Worm (Caenorhabditis elegans) whole organism, young adult: Measurements from ENCODE around the gene F46C5.2.

Source experiments
- B0019.2 ChIP-seq: fragments of 200-800 bp; sonication (Bioruptor generic); conservative IDR thresholded peaks from 2 replicates; pipeline ENCODE4 v1.3.6; 2022; ENCODE audit warnings: missing genetic modification reagents, missing genetic modification characterization, missing compliant biosample characterization
- B0336.3 ChIP-seq: fragments of 200-800 bp; sonication (Bioruptor generic); IDR thresholded peaks from 2 replicates; pipeline ENCODE4 v1.3.6; 2022; ENCODE audit warnings: missing genetic modification characterization, missing compliant biosample characterization
- F22D6.2 ChIP-seq: sonication (generic microtip); optimal IDR thresholded peaks from 2 replicates; lab custom pipeline; 2016; ENCODE audit warnings: mild to moderate bottlenecking, missing genetic modification characterization, missing compliant biosample characterization
- F39B2.1 ChIP-seq: fragments of 200-800 bp; sonication (Bioruptor generic); IDR thresholded peaks from 2 replicates; pipeline ENCODE4 v1.3.6; 2022; ENCODE audit warnings: missing genetic modification reagents, missing genetic modification characterization, missing compliant biosample characterization
- F49E8.2 ChIP-seq: sonication (generic microtip); optimal IDR thresholded peaks from 3 replicates; lab custom pipeline; 2017; ENCODE audit warnings: missing genetic modification characterization, mild to moderate bottlenecking, missing compliant biosample characterization, antibody characterized with exemption, moderate library complexity; ENCODE audit not compliant: insufficient read depth
- F52B5.7 ChIP-seq: sonication (generic microtip); optimal IDR thresholded peaks from 2 replicates; lab custom pipeline; 2016; ENCODE audit warnings: mild to moderate bottlenecking, missing genetic modification characterization, missing compliant biosample characterization
- Y53F4B.3 ChIP-seq: fragments of 200-800 bp; sonication (Bioruptor generic); IDR thresholded peaks from 2 replicates; pipeline ENCODE4 v1.3.6; 2022; ENCODE audit warnings: missing genetic modification reagents, missing genetic modification characterization, missing compliant biosample characterization
- Y53G8AR.9 ChIP-seq: fragments of 200-800 bp; sonication (Bioruptor generic); conservative IDR thresholded peaks from 2 replicates; pipeline ENCODE4 v1.3.6; 2022; ENCODE audit warnings: missing genetic modification reagents, missing genetic modification characterization, missing compliant biosample characterization
- ZK185.1 ChIP-seq: sonication (generic microtip); optimal IDR thresholded peaks from 2 replicates; lab custom pipeline; 2016; ENCODE audit warnings: mild to moderate bottlenecking, missing genetic modification characterization, missing compliant biosample characterization; ENCODE audit not compliant: poor library complexity, severe bottlenecking
- akir-1 ChIP-seq: fragments of 200-800 bp; sonication (Bioruptor generic); optimal IDR thresholded peaks from 2 replicates; lab custom pipeline; 2018; ENCODE audit warnings: mild to moderate bottlenecking, missing genetic modification characterization, moderate library complexity, missing compliant biosample characterization
- ama-1 ChIP-seq, 3 experiments: fragments of 150-350 bp in 1 of 3; sonication (generic microtip) in 2 of 3; optimal IDR thresholded peaks; 2 replicates each; lab custom pipeline; 2014 to 2018; ENCODE audit warnings: missing biosample characterization in 2 of 3, missing genetic modification characterization in 2 of 3, missing genetic modification reagents in 2 of 3
- athp-1 ChIP-seq: sonication (generic microtip); optimal IDR thresholded peaks from 2 replicates; lab custom pipeline; 2017; ENCODE audit warnings: mild to moderate bottlenecking, missing genetic modification characterization, missing compliant biosample characterization
- attf-3 ChIP-seq: fragments of 200-800 bp; sonication (Bioruptor generic); conservative IDR thresholded peaks from 2 replicates; pipeline ENCODE4 v1.3.6; 2022; ENCODE audit warnings: missing genetic modification reagents, missing genetic modification characterization, missing compliant biosample characterization
- attf-5 ChIP-seq: fragments of 200-800 bp; sonication (Bioruptor generic); optimal IDR thresholded peaks from 2 replicates; lab custom pipeline; 2018; ENCODE audit warnings: mild to moderate bottlenecking, missing genetic modification characterization, missing compliant biosample characterization
- bed-2 ChIP-seq: fragments of 200-800 bp; sonication (Bioruptor generic); IDR thresholded peaks from 2 replicates; pipeline ENCODE4 v1.3.6; 2022; ENCODE audit warnings: missing genetic modification reagents, missing genetic modification characterization, missing compliant biosample characterization
- ceh-27 ChIP-seq: fragments of 200-800 bp; sonication (Bioruptor generic); optimal IDR thresholded peaks from 2 replicates; lab custom pipeline; 2018; ENCODE audit warnings: mild to moderate bottlenecking, missing genetic modification characterization, moderate library complexity, missing compliant biosample characterization
- chd-7 ChIP-seq: sonication (generic microtip); optimal IDR thresholded peaks from 2 replicates; lab custom pipeline; 2016; ENCODE audit warnings: mild to moderate bottlenecking, missing genetic modification characterization, moderate library complexity, missing compliant biosample characterization
- ekl-4 ChIP-seq: fragments of 200-800 bp; sonication (Bioruptor generic); IDR thresholded peaks from 2 replicates; pipeline ENCODE4 v1.3.6; 2022; ENCODE audit warnings: missing genetic modification reagents, missing genetic modification characterization, missing compliant biosample characterization
- fkh-3 ChIP-seq: sonication (generic microtip); optimal IDR thresholded peaks from 2 replicates; lab custom pipeline; 2016; ENCODE audit warnings: mild to moderate bottlenecking, missing genetic modification characterization, missing compliant biosample characterization
- hlh-12 ChIP-seq: sonication (generic microtip); optimal IDR thresholded peaks from 2 replicates; lab custom pipeline; 2016; ENCODE audit warnings: missing genetic modification characterization, missing compliant biosample characterization
- hlh-26 ChIP-seq: fragments of 200-800 bp; sonication (Bioruptor generic); conservative IDR thresholded peaks from 2 replicates; pipeline ENCODE4 v1.3.6; 2022; ENCODE audit warnings: missing genetic modification reagents, missing genetic modification characterization, missing compliant biosample characterization
- hmg-1.2 ChIP-seq: fragments of 200-800 bp; sonication (Bioruptor generic); IDR thresholded peaks from 2 replicates; pipeline ENCODE4 v1.3.6; 2022; ENCODE audit warnings: missing genetic modification reagents, missing genetic modification characterization, missing compliant biosample characterization
- hrde-1 ChIP-seq: sonication (generic microtip); optimal IDR thresholded peaks from 2 replicates; lab custom pipeline; 2016; ENCODE audit warnings: missing genetic modification characterization, mild to moderate bottlenecking, missing compliant biosample characterization, moderate library complexity, missing genotype, missing genetic modification reagents, borderline replicate concordance
- lin-35 ChIP-seq, 3 experiments: fragments of 150-350 bp in 2 of 3; sonication (generic microtip) in 1 of 3; optimal IDR thresholded peaks; 2 replicates each; lab custom pipeline; 2014 to 2018; ENCODE audit warnings: missing biosample characterization in 3 of 3, missing genetic modification characterization in 3 of 3, missing genetic modification reagents in 3 of 3
- lin-54 ChIP-seq: fragments of 200-800 bp; sonication (Bioruptor generic); optimal IDR thresholded peaks from 2 replicates; lab custom pipeline; 2018; ENCODE audit warnings: mild to moderate bottlenecking, missing genetic modification characterization, missing compliant biosample characterization
- lir-1 ChIP-seq: fragments of 200-800 bp; sonication (Bioruptor generic); conservative IDR thresholded peaks from 2 replicates; pipeline ENCODE4 v1.3.6; 2022; ENCODE audit warnings: missing genetic modification reagents, missing genetic modification characterization, missing compliant biosample characterization
- madf-3 ChIP-seq: fragments of 200-800 bp; sonication (Bioruptor generic); IDR thresholded peaks from 2 replicates; pipeline ENCODE4 v1.3.6; 2022; ENCODE audit warnings: missing genetic modification reagents, missing genetic modification characterization, missing compliant biosample characterization
- mel-28 ChIP-seq: sonication (generic microtip); optimal IDR thresholded peaks from 2 replicates; lab custom pipeline; 2016; ENCODE audit warnings: borderline replicate concordance, mild to moderate bottlenecking, missing genetic modification characterization, missing compliant biosample characterization
- mxl-1 ChIP-seq: sonication (generic microtip); optimal IDR thresholded peaks from 2 replicates; lab custom pipeline; 2016; ENCODE audit warnings: missing genetic modification characterization, missing compliant biosample characterization
- nfyb-1 ChIP-seq: fragments of 200-800 bp; sonication (Bioruptor generic); IDR thresholded peaks from 2 replicates; pipeline ENCODE4 v1.3.6; 2022; ENCODE audit warnings: missing genetic modification reagents, missing genetic modification characterization, missing compliant biosample characterization
- nhr-179 ChIP-seq: sonication (generic microtip); optimal IDR thresholded peaks from 2 replicates; lab custom pipeline; 2016; ENCODE audit warnings: mild to moderate bottlenecking, missing genetic modification characterization, missing compliant biosample characterization
- rcor-1 ChIP-seq: fragments of 200-800 bp; sonication (Bioruptor generic); IDR thresholded peaks from 2 replicates; pipeline ENCODE4 v1.3.6; 2022; ENCODE audit warnings: missing genetic modification reagents, missing genetic modification characterization, missing compliant biosample characterization
- snpc-1.3 ChIP-seq: sonication (generic microtip); optimal IDR thresholded peaks from 2 replicates; lab custom pipeline; 2017; ENCODE audit warnings: missing genetic modification characterization, mild to moderate bottlenecking, missing compliant biosample characterization, antibody characterized with exemption, moderate library complexity, missing genotype, missing genetic modification reagents; ENCODE audit not compliant: insufficient read depth
- snpc-3.4 ChIP-seq: sonication (generic microtip); optimal IDR thresholded peaks from 2 replicates; lab custom pipeline; 2017; ENCODE audit warnings: missing genetic modification characterization, mild to moderate bottlenecking, missing compliant biosample characterization, antibody characterized with exemption, moderate library complexity, missing genotype, missing genetic modification reagents
- tlf-1 ChIP-seq: fragments of 200-800 bp; sonication (Bioruptor generic); optimal IDR thresholded peaks from 2 replicates; lab custom pipeline; 2018; ENCODE audit warnings: mild to moderate bottlenecking, missing genetic modification characterization, missing compliant biosample characterization
- unc-62 ChIP-seq: fragments of 150-350 bp; optimal IDR thresholded peaks from 2 replicates; lab custom pipeline; 2014; ENCODE audit warnings: missing biosample characterization, missing genetic modification reagents, missing genetic modification characterization
- ztf-18 ChIP-seq: sonication (generic microtip); optimal IDR thresholded peaks from 2 replicates; lab custom pipeline; 2016; ENCODE audit warnings: missing genotype, mild to moderate bottlenecking, missing genetic modification characterization, missing compliant biosample characterization
- ztf-25 ChIP-seq: fragments of 200-800 bp; sonication (Bioruptor generic); IDR thresholded peaks from 2 replicates; pipeline ENCODE4 v1.3.6; 2022; ENCODE audit warnings: missing genetic modification reagents, missing genetic modification characterization, missing compliant biosample characterization
- ztf-26 ChIP-seq: sonication (generic microtip); optimal IDR thresholded peaks from 2 replicates; lab custom pipeline; 2017; ENCODE audit warnings: missing genetic modification characterization, missing compliant biosample characterization

Gene F46C5.2

ce11 chrII:8795227-8795626 lies 33.9 kb downstream of the F46C5.2 start:
- TF ChIP-seq akir-1 (GFP tag; lab: Kevin White, UChicago) (no peak), F52B5.7 (no peak), lir-1 (GFP tag; lab: Robert Waterston, UW) (no peak), hrde-1 (no peak), ekl-4 (GFP tag; lab: Robert Waterston, UW) (no peak), hmg-1.2 (GFP tag; lab: Robert Waterston, UW) (no peak), nfyb-1 (GFP tag; lab: Robert Waterston, UW) (no peak), fkh-3 (tag; lab: Kevin White, UChicago) (no peak), ZK185.1 (no peak), snpc-1.3 (tag; lab: Kevin White, UChicago) (no peak), tlf-1 (GFP tag; lab: Kevin White, UChicago) (no peak), chd-7 (no peak), unc-62 (GFP tag; lab: Kevin White, UChicago) (no peak)

DNA sequence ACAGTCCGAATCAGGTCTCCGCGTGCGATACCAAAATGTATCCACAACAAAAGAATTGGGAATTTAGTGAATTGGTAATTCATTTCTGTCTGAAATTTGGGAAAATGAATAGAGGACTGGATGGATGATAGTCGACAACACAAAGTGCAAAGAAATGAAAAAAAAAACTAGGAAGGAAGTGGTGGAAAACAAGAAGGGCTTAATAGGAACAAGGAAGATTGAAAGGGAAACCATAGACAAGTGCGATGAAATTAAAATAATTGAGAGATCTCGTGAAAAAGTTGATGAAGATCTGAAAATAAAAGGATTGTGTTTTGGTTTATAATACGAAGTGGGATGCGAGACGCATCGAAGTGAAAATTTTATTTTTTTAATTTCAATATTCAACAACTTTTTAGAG lies 35.0 kb downstream of the F46C5.2 start, which contains the start of gene F07H5.7:
TSS of gene F07H5.7 (minus strand) at position 101 of the 400 bp plus-strand sequence.
- no peak for TF ChIP-seq mel-28 (tag; lab: Kevin White, UChicago)
- no peak for TF ChIP-seq rcor-1 (GFP tag; lab: Robert Waterston, UW)
- TF ChIP-seq B0019.2: no peak
- TF ChIP-seq ztf-25 (GFP tag; lab: Robert Waterston, UW): no peak
- no peak for TF ChIP-seq lin-54 (GFP tag; lab: Kevin White, UChicago)
- TF ChIP-seq fkh-3 (tag; lab: Kevin White, UChicago): no peak
- no peak for TF ChIP-seq lin-35 (GFP tag; optimal IDR thresholded peaks at IDR 0.05; lab: Kevin White, UChicago)
- TF ChIP-seq madf-3 (GFP tag; lab: Robert Waterston, UW): no peak
- TF ChIP-seq mxl-1 (tag; lab: Kevin White, UChicago): no peak
- no peak for TF ChIP-seq attf-5
- no peak for TF ChIP-seq ceh-27
- TF ChIP-seq lir-1 (GFP tag; lab: Robert Waterston, UW): no peak

DNA sequence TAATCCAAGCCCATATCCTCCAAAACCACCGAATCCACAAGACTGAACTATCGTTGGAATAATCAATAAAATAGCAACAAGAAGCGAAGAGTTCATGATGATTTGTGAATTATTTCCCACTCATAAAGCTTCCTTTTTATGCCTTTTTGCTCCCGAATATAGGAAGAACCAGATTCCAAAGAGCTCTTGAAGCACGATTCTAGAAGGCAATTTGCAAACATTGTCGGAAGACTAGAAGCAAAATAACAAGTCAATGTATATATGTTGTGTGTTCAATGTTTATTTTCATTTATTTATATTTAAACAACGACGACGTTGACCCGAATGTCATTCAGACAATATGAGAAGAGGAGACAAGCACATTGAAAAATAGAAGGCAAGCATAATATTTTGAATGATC lies 36.4 kb downstream of the F46C5.2 start, which contains the start of gene idpa-2:
TSS of gene idpa-2 (minus strand) at position 101 of the 400 bp plus-strand sequence.
- TF ChIP-seq unc-62 (GFP tag; lab: Kevin White, UChicago) (no peak), nhr-179 (tag; lab: Kevin White, UChicago) (no peak), athp-1 (tag; lab: Kevin White, UChicago) (no peak), bed-2 (no peak), hlh-12 (tag; lab: Kevin White, UChicago) (no peak), ztf-18 (tag; lab: Kevin White, UChicago) (no peak), attf-3 (GFP tag; lab: Robert Waterston, UW) (no peak), Y53F4B.3 (GFP tag; lab: Robert Waterston, UW) (no peak), ztf-26 (tag; lab: Kevin White, UChicago) (no peak), B0019.2 (no peak), ama-1 (optimal IDR thresholded peaks at IDR 0.05; lab: Kevin White, UChicago) (no peak), ama-1 (GFP tag; optimal IDR thresholded peaks at IDR 0.05; lab: Kevin White, UChicago) (no peak), F39B2.1 (GFP tag; lab: Robert Waterston, UW) (no peak), lin-54 (GFP tag; lab: Kevin White, UChicago) (no peak), F22D6.2 (no peak), Y53G8AR.9 (no peak), snpc-3.4 (tag; lab: Kevin White, UChicago) (no peak), hlh-26 (GFP tag; lab: Robert Waterston, UW) (no peak), F49E8.2 (tag; lab: Kevin White, UChicago) (no peak), B0336.3 (GFP tag; lab: Robert Waterston, UW) (no peak)
- TF ChIP-seq, all 124 proteins: peak for 0
